Worm (Caenorhabditis elegans): Measurements from ENCODE around the gene ZC178.2.

ce11 chrV:8732934-8733333 lies 21.1 kb upstream of the ZC178.2 start, which contains the start of gene ZC196.4:
- no peak for TF ChIP-seq nhr-10 (tag; optimal IDR thresholded peaks at IDR 0.05)
- TF ChIP-seq ztf-4 (tag; optimal IDR thresholded peaks at IDR 0.05): no peak
- no peak for TF ChIP-seq R02D3.7 (tag; optimal IDR thresholded peaks at IDR 0.05)
- no peak for TF ChIP-seq lin-13 (GFP tag; optimal IDR thresholded peaks at IDR 0.05)
